Worm (Caenorhabditis elegans): ENCODE data around the gene Y116A8C.40.
A peak's percentile ranks its signal among the peaks of the same experiment; 100 is the strongest.

Gene Y116A8C.40

DNA sequence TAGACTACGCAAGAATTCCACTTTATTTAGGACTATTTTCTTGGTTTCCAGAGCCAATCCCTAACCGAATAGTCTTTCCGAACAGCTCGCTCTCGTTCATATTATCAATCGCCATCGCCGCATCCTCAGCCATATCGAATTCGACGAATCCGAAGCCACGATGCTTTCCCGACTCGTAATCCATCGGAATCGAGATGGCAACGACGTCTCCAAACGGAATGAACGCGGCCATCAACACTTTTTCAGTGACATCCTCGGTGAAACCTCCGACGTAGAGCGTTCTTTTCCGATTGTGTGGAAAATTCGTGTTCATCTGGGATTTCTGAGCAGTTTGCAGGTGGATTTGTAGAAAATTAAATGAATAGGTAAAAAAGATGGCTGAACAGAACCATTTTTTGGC lies 34.4 kb downstream of the Y116A8C.40 start, which contains the start of gene cyn-13 (continued):
- no peak for TF ChIP-seq Y53G8AR.9 (GFP tag; conservative IDR thresholded peaks at IDR 0.05)
- TF ChIP-seq attf-6 (GFP tag; IDR thresholded peaks at IDR 0.05): peak; percentile 60
- TF ChIP-seq madf-6 (GFP tag; IDR thresholded peaks at IDR 0.05): peak; percentile 25; the same call in 1 of the 2 replicates
- TF ChIP-seq egrh-3 (GFP tag; IDR thresholded peaks at IDR 0.05): no peak
- no peak for TF ChIP-seq pha-4 (tag; optimal IDR thresholded peaks at IDR 0.05)
- TF ChIP-seq athp-1 (tag; optimal IDR thresholded peaks at IDR 0.05): no peak
- TF ChIP-seq lin-40 (tag; optimal IDR thresholded peaks at IDR 0.05): no peak
- TF ChIP-seq lsl-1 (GFP tag; optimal IDR thresholded peaks at IDR 0.05): no peak
- TF ChIP-seq ceh-79 (tag; optimal IDR thresholded peaks at IDR 0.05): no peak
- no peak for TF ChIP-seq snpc-1.1 (tag; optimal IDR thresholded peaks at IDR 0.05; ENCODE audit: insufficient read depth)
- no peak for TF ChIP-seq somi-1 (GFP tag; optimal IDR thresholded peaks at IDR 0.05)
- TF ChIP-seq attf-3 (GFP tag; conservative IDR thresholded peaks at IDR 0.05): no peak

DNA sequence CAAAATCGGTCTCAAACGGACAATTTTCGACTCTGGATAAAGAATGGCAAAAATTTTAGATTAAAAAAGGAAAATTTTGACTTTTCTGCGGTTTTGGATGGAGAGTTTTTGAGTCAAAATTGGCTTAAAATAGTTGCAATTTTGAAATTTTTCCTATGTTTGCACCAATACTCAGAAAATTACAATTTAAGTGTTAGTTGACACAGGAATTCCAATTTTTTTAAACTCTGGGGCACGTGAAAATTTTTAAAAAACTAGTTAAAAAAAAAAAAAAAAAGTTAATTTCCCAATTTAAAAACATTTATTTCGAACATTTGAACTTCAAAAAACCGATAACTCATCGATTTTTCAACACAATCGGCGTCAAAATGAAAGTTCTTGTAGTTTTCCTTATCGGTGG lies 39.0 kb downstream of the Y116A8C.40 start, which contains the start of gene Y116A8C.33:
Gene Y116A8C.33, plus strand, starts transcription at position 301 of the 400 bp plus-strand sequence.
- TF ChIP-seq F37B4.10 (GFP tag; IDR thresholded peaks at IDR 0.05) (no peak), B0019.2 (GFP tag; conservative IDR thresholded peaks at IDR 0.05) (no peak), Y79H2A.3 (GFP tag; conservative IDR thresholded peaks at IDR 0.05) (no peak), nhr-90 (tag; optimal IDR thresholded peaks at IDR 0.05) (no peak), gei-17 (GFP tag; optimal IDR thresholded peaks at IDR 0.05) (no peak), ceh-100 (GFP tag; IDR thresholded peaks at IDR 0.05) (no peak), cebp-1 (GFP tag; IDR thresholded peaks at IDR 0.05) (no peak), cebp-1 (tag; optimal IDR thresholded peaks at IDR 0.05) (peak; percentile 13), Y53F4B.3 (GFP tag; IDR thresholded peaks at IDR 0.05) (no peak)

DNA sequence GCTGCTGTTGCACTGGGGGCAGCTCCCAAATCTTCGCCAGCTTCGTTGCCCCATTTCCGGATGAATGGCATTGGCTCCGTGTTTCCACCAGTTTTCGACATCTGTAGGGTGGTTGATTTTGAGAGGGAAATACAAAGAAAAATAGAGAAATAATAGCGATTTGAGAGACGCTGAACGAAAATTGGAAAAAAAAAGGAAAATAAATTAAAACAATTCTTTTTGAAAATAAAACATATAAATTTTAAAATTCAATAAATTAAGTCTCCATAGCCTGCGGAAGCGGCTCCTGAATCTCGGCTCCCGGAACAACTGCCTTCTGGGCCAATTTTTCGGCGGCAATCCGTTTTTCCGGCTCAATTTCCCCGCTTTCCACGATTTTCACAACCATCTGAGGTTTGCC lies 39.9 kb downstream of the Y116A8C.40 start, which contains the start of gene sfa-1:
Gene sfa-1, minus strand, starts transcription at position 101 of the 400 bp plus-strand sequence.
- TF ChIP-seq ztf-18 (tag; optimal IDR thresholded peaks at IDR 0.05) (peak; percentile 18), snpc-3.4 (tag; optimal IDR thresholded peaks at IDR 0.05) (no peak)

DNA sequence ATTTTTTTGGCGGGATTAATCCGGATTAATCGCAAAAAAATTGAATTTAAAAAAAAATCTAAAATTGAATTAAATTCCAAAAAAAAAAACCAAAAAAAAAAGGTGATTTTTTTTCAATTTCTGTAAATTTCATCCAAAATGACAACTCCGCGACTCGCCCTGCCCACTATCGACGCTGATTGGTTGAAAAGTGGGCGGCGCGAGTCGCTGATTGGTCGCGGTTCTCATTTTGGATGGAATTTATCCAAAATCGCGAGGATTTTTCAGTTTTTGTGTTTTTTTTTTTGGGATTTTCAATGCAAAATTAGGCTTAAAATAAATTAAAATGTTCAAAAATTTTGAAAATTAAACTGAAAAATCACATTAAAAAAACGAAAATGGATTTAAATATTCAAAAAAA lies 41.3 kb downstream of the Y116A8C.40 start:
- TF ChIP-seq nfyb-1 (GFP tag; IDR thresholded peaks at IDR 0.05): 0 out of 2 replicates have a peak, but pooled peaks have one; percentile 26
- no peak for TF ChIP-seq tlf-1 (GFP tag; optimal IDR thresholded peaks at IDR 0.05)
- no peak for TF ChIP-seq Y79H2A.3 (GFP tag; conservative IDR thresholded peaks at IDR 0.05)

DNA sequence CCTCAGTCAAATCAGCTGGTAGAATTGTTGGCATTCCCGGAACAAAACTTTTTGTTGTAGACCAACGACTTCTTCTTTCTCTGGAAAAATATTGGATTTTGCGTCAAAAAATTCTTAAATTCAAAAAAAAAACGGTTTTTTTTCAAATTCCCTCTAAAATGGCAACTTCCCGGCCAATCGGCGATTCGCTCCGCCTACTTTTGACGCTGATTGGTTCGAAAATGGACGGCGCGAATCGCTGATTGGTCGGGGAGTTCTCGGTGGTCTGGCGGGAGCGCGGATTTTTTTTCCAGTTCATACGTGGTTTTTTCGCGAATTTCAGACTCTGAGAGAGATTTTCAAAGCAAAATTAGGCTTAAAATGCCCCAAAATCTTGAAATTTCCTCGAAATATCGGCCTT lies 42.0 kb downstream of the Y116A8C.40 start:
- TF ChIP-seq nfyb-1 (GFP tag; IDR thresholded peaks at IDR 0.05) (peak; percentile 63; the same call in 1 of the 2 replicates), ceh-91 (GFP tag; IDR thresholded peaks at IDR 0.05) (no peak)

DNA sequence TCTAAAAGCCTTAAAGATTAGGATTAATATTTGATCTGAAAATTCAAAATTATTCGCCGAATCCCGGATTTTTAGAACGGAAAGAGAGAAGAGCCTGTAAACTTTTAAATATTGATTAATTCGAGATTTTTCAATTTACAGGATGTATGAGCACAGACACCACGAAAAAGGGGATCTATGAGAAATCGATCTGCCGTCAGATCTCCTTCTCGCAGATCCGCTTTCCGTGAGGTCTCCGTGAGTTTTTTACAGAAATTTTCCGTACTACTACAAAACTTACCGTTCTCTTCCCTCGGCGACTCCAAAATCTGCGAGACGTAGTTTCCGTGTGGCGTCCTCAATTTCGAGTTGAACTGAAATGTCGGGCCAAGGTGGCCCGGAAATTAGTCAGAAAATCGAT lies 42.6 kb downstream of the Y116A8C.40 start:
- no peak for TF ChIP-seq let-526 (GFP tag; IDR thresholded peaks at IDR 0.05)
- TF ChIP-seq F49E8.2 (tag; optimal IDR thresholded peaks at IDR 0.05; ENCODE audit: insufficient read depth): no peak
- no peak for TF ChIP-seq snpc-1.1 (tag; optimal IDR thresholded peaks at IDR 0.05; ENCODE audit: insufficient read depth)
- TF ChIP-seq snpc-4 (GFP tag; optimal IDR thresholded peaks at IDR 0.05): no peak
- peak in 1 of 4 experiments; percentile 6 for TF ChIP-seq snpc-4 (tag; optimal IDR thresholded peaks at IDR 0.05)
- TF ChIP-seq ceh-100 (GFP tag; IDR thresholded peaks at IDR 0.05): peak; percentile 74
- TF ChIP-seq attf-6 (GFP tag; IDR thresholded peaks at IDR 0.05): 0 out of 2 replicates have a peak, but pooled peaks have one; percentile 12
- no peak for TF ChIP-seq B0261.1 (tag; optimal IDR thresholded peaks at IDR 0.05)
- 0 out of 2 replicates have a peak, but pooled peaks have one; percentile 8 for TF ChIP-seq Y53G8AR.9 (GFP tag; conservative IDR thresholded peaks at IDR 0.05)
- no peak for TF ChIP-seq dpl-1 (GFP tag; optimal IDR thresholded peaks at IDR 0.05)
- peak; percentile 29; the same call in 1 of the 2 replicates for TF ChIP-seq D2030.7 (GFP tag; IDR thresholded peaks at IDR 0.05)

Data from whole organism, young adult.